Worm (Caenorhabditis elegans): ENCODE measurements around the gene iff-1.

DNA sequence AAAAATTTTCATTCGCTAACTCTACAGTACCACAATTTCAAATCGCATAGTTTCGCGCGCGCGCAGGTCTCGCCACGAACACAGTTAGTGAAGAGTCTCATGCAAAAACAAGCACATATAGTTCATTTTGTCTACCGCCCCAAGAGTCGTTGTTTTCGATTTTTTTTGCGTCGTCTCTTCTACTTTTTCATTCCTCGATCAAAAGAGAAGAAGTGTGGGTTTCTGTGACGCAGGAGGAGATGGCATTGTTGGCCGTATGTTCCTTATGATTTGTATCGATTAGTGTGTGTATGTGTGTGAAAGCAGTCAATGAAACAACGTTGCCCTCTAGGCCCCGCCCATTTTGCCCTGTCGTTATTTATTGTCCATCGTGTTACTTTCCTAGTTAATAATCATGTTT lies 49.1 kb downstream of the iff-1 start:
- TF ChIP-seq bed-1 (GFP tag; IDR thresholded peaks at IDR 0.05) (no peak), nfyb-1 (GFP tag; IDR thresholded peaks at IDR 0.05) (no peak), unc-62 (GFP tag; optimal IDR thresholded peaks at IDR 0.05) (no peak), lin-35 (GFP tag; optimal IDR thresholded peaks at IDR 0.05) (no peak), nfya-1 (tag; optimal IDR thresholded peaks at IDR 0.05; ENCODE audit: borderline replicate concordance, insufficient read depth) (no peak), efl-1 (GFP tag; optimal IDR thresholded peaks at IDR 0.05) (no peak), snpc-4 (GFP tag; optimal IDR thresholded peaks at IDR 0.05) (no peak), snpc-4 (tag; optimal IDR thresholded peaks at IDR 0.05) (no peak), B0019.2 (GFP tag; conservative IDR thresholded peaks at IDR 0.05) (no peak), ccch-3 (GFP tag; optimal IDR thresholded peaks at IDR 0.05) (no peak), ztf-26 (tag; optimal IDR thresholded peaks at IDR 0.05) (no peak), rpc-1 (optimal IDR thresholded peaks at IDR 0.05) (no peak), rpc-1 (tag; optimal IDR thresholded peaks at IDR 0.05) (no peak), gei-17 (GFP tag; optimal IDR thresholded peaks at IDR 0.05) (no peak), lsl-1 (GFP tag; optimal IDR thresholded peaks at IDR 0.05) (no peak)

Measured in whole organism, young adult.